Worm (Caenorhabditis elegans): ENCODE data around the gene spl-1.
A peak's percentile ranks its signal among the peaks of the same experiment; 100 is the strongest.

spl-1 gene

DNA sequence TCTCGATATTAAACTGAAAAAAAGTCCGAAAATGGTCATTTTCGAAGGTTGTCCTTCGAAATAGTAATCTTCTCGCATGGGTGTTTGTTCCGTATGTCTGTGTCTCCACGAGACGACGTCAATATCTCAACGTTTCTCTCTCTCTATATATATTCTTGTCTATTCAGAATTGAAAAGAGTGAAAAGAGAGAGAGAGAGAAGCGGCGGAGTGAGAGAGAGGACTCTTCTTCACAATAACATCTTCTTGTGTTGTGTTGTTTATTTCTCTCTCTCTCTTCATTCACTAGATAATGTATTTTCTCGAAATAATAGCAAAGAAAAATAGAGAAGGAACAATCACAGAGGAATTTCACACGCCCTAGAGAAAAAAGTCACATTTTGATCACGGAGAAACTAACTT lies 16.6 kb downstream of the spl-1 start (continued):
- TF ChIP-seq jun-1 (tag; optimal IDR thresholded peaks at IDR 0.05) (no peak), unc-30 (tag; optimal IDR thresholded peaks at IDR 0.05) (no peak), fos-1 (tag; optimal IDR thresholded peaks at IDR 0.05) (no peak), vab-15 (tag; optimal IDR thresholded peaks at IDR 0.05) (no peak), C34B4.2 (tag; optimal IDR thresholded peaks at IDR 0.05) (no peak), pag-3 (tag; optimal IDR thresholded peaks at IDR 0.05; ENCODE audit: borderline replicate concordance, insufficient read depth) (no peak), elt-3 (tag; optimal IDR thresholded peaks at IDR 0.05) (peak in 1 of 6 experiments; percentile 12), rnt-1 (tag; optimal IDR thresholded peaks at IDR 0.05) (peak; percentile 29), xbp-1 (tag; optimal IDR thresholded peaks at IDR 0.05) (no peak), mdl-1 (tag; optimal IDR thresholded peaks at IDR 0.05) (no peak), grh-1 (GFP tag; IDR thresholded peaks at IDR 0.05) (no peak), nhr-84 (tag; optimal IDR thresholded peaks at IDR 0.05) (no peak), ceh-88 (GFP tag; IDR thresholded peaks at IDR 0.05) (no peak), lin-35 (GFP tag; optimal IDR thresholded peaks at IDR 0.05) (peak; percentile 3 to 46), fkh-8 (tag; optimal IDR thresholded peaks at IDR 0.05) (peak; percentile 23), ztf-11 (tag; optimal IDR thresholded peaks at IDR 0.05) (no peak), mef-2 (tag; optimal IDR thresholded peaks at IDR 0.05) (no peak), nhr-12 (tag; optimal IDR thresholded peaks at IDR 0.05) (no peak), blmp-1 (tag; optimal IDR thresholded peaks at IDR 0.05) (peak; percentile 90), ceh-90 (tag; optimal IDR thresholded peaks at IDR 0.05) (no peak), unc-62 (GFP tag; optimal IDR thresholded peaks at IDR 0.05) (no peak), ces-1 (GFP tag; optimal IDR thresholded peaks at IDR 0.05) (no peak), unc-86 (tag; optimal IDR thresholded peaks at IDR 0.05) (no peak), nhr-28 (tag; optimal IDR thresholded peaks at IDR 0.05) (no peak), C16A3.4 (tag; optimal IDR thresholded peaks at IDR 0.05) (no peak), elt-2 (tag; optimal IDR thresholded peaks at IDR 0.05) (no peak), snu-23 (GFP tag; optimal IDR thresholded peaks at IDR 0.05) (peak; percentile 66), snpc-4 (tag; optimal IDR thresholded peaks at IDR 0.05) (no peak), zip-4 (GFP tag; optimal IDR thresholded peaks at IDR 0.05) (no peak), nhr-76 (tag; optimal IDR thresholded peaks at IDR 0.05) (no peak), lsy-2 (tag; optimal IDR thresholded peaks at IDR 0.05) (peak; percentile 26 to 69), nhr-11 (tag; optimal IDR thresholded peaks at IDR 0.05) (no peak), lin-13 (GFP tag; optimal IDR thresholded peaks at IDR 0.05) (peak; percentile 19), Y116A8C.19 (tag; optimal IDR thresholded peaks at IDR 0.05; ENCODE audit: borderline replicate concordance) (no peak), dpl-1 (GFP tag; optimal IDR thresholded peaks at IDR 0.05) (peak in 2 of 3 experiments; percentile 7 to 44), egl-13 (tag; optimal IDR thresholded peaks at IDR 0.05) (no peak), sup-37 (GFP tag; optimal IDR thresholded peaks at IDR 0.05) (no peak), sptf-1 (tag; optimal IDR thresholded peaks at IDR 0.05) (no peak), alr-1 (tag; optimal IDR thresholded peaks at IDR 0.05; ENCODE audit: borderline replicate concordance) (no peak), efl-1 (optimal IDR thresholded peaks at IDR 0.05) (peak; percentile 27 to 35), efl-1 (GFP tag; optimal IDR thresholded peaks at IDR 0.05 in 1 of 2) (peak in 1 of 2 experiments; percentile 45), tbx-2 (tag; optimal IDR thresholded peaks at IDR 0.05) (no peak), pax-3 (tag; optimal IDR thresholded peaks at IDR 0.05) (no peak), unc-98 (GFP tag; IDR thresholded peaks at IDR 0.05) (no peak), mep-1 (tag; optimal IDR thresholded peaks at IDR 0.05) (peak; percentile 64), unc-130 (tag; optimal IDR thresholded peaks at IDR 0.05) (no peak), C04F5.9 (tag; optimal IDR thresholded peaks at IDR 0.05) (no peak), irx-1 (tag; optimal IDR thresholded peaks at IDR 0.05) (no peak), lir-3 (tag; optimal IDR thresholded peaks at IDR 0.05; ENCODE audit: poor library complexity) (no peak), nhr-47 (tag; optimal IDR thresholded peaks at IDR 0.05) (peak; percentile 30), fkh-10 (GFP tag; optimal IDR thresholded peaks at IDR 0.05) (no peak), sox-4 (tag; optimal IDR thresholded peaks at IDR 0.05) (no peak), hpl-2 (GFP tag; optimal IDR thresholded peaks at IDR 0.05) (no peak)

Measured in whole organism, L1 larva.